Worm (Caenorhabditis elegans): ENCODE data around the gene vang-1.

ce11 chrX:2877433-2877832 lies 8.2 kb upstream of the vang-1 start:
- no peak for TF ChIP-seq syd-9 (tag; optimal IDR thresholded peaks at IDR 0.05)
- TF ChIP-seq ama-1 (optimal IDR thresholded peaks at IDR 0.05) = no peak
- TF ChIP-seq pha-4 (tag; optimal IDR thresholded peaks at IDR 0.05) = no peak

Measured in whole organism, late embryonic.